Worm (Caenorhabditis elegans) whole organism, L1 larva: Measurements from ENCODE around the gene AH9.3.

Experiments
- C04F5.9 ChIP-seq: sonication (generic microtip); optimal IDR thresholded peaks from 2 replicates; lab custom pipeline; 2016; ENCODE audit warnings: missing genetic modification characterization, missing compliant biosample characterization
- C16A3.4 ChIP-seq: fragments of 150-350 bp; optimal IDR thresholded peaks from 2 replicates; lab custom pipeline; 2014; ENCODE audit warnings: missing biosample characterization, missing genetic modification characterization
- Y116A8C.19 ChIP-seq: sonication (generic microtip); optimal IDR thresholded peaks from 2 replicates; lab custom pipeline; 2016; ENCODE audit warnings: missing compliant biosample characterization, missing genetic modification characterization, borderline replicate concordance
- aha-1 ChIP-seq: fragments of 150-350 bp; optimal IDR thresholded peaks from 2 replicates; lab custom pipeline; 2014; ENCODE audit warnings: missing biosample characterization, missing genetic modification characterization
- blmp-1 ChIP-seq: fragments of 150-350 bp; optimal IDR thresholded peaks from 2 replicates; lab custom pipeline; 2014; ENCODE audit warnings: missing biosample characterization, missing genetic modification characterization
- ceh-82 ChIP-seq, 3 experiments: fragments of 150-350 bp in 1 of 3; sonication (generic microtip) in 2 of 3; optimal IDR thresholded peaks; 2 replicates each; lab custom pipeline; 2014 to 2017; ENCODE audit warnings: missing biosample characterization in 3 of 3, missing genetic modification characterization in 3 of 3
- ceh-88 ChIP-seq: fragments of 200-800 bp; sonication (Bioruptor generic); IDR thresholded peaks from 2 replicates; pipeline ENCODE4 v1.3.6; 2022; ENCODE audit warnings: missing genetic modification characterization, missing compliant biosample characterization
- dpl-1 ChIP-seq, 3 experiments: fragments of 150-350 bp in 2 of 3; sonication (generic microtip) in 1 of 3; optimal IDR thresholded peaks; 2 replicates each; lab custom pipeline; 2014 to 2017; ENCODE audit warnings: missing biosample characterization in 3 of 3, missing genetic modification characterization in 3 of 3, missing genetic modification reagents in 3 of 3
- dsc-1 ChIP-seq: sonication (generic microtip); optimal IDR thresholded peaks from 2 replicates; lab custom pipeline; 2016; ENCODE audit warnings: mild to moderate bottlenecking, missing genetic modification characterization, missing compliant biosample characterization
- efl-1 ChIP-seq, 4 experiments: fragments of 150-350 bp; optimal IDR thresholded peaks in 3 of 4; peaks in 1 of 4; 1 replicate in 1 of 4; 2 replicates in 3 of 4; lab custom pipeline; 2014; ENCODE audit warnings: missing biosample characterization in 2 of 4, missing genetic modification characterization in 2 of 4, missing genetic modification reagents in 2 of 4
- efl-3 ChIP-seq: fragments of 200-800 bp; sonication (Bioruptor generic); optimal IDR thresholded peaks from 2 replicates; lab custom pipeline; 2018; ENCODE audit warnings: mild to moderate bottlenecking, missing genetic modification characterization, missing compliant biosample characterization
- egl-13 ChIP-seq: sonication (generic microtip); optimal IDR thresholded peaks from 2 replicates; lab custom pipeline; 2016; ENCODE audit warnings: missing genotype, missing genetic modification reagents, missing genetic modification characterization, missing compliant biosample characterization
- egl-27 ChIP-seq, 2 experiments: fragments of 150-350 bp in 1 of 2; sonication (generic microtip); optimal IDR thresholded peaks; 3 replicates each; lab custom pipeline; 2017 to 2018; ENCODE audit warnings: missing biosample characterization in 2 of 2, missing genetic modification characterization in 2 of 2, missing genetic modification reagents in 2 of 2
- elt-2 ChIP-seq: sonication (generic microtip); optimal IDR thresholded peaks from 2 replicates; lab custom pipeline; 2016; ENCODE audit warnings: missing genetic modification characterization, mild to moderate bottlenecking, inconsistent platforms, missing compliant biosample characterization, missing genetic modification reagents
- ets-5 ChIP-seq: fragments of 200-800 bp; sonication (Bioruptor generic); IDR thresholded peaks from 2 replicates; pipeline ENCODE4 v1.3.6; 2022; ENCODE audit warnings: missing genetic modification characterization, missing compliant biosample characterization
- fkh-4 ChIP-seq: sonication (generic microtip); optimal IDR thresholded peaks from 2 replicates; lab custom pipeline; 2016; ENCODE audit warnings: missing compliant biosample characterization, missing genetic modification characterization, borderline replicate concordance
- fkh-8 ChIP-seq: sonication (generic microtip); optimal IDR thresholded peaks from 2 replicates; lab custom pipeline; 2016; ENCODE audit warnings: mild to moderate bottlenecking, missing genetic modification characterization, missing compliant biosample characterization
- grh-1 ChIP-seq: fragments of 200-800 bp; sonication (Bioruptor generic); IDR thresholded peaks from 2 replicates; pipeline ENCODE4 v1.3.6; 2022; ENCODE audit warnings: missing genetic modification reagents, missing genetic modification characterization, missing compliant biosample characterization
- hlh-4 ChIP-seq: sonication (generic microtip); optimal IDR thresholded peaks from 2 replicates; lab custom pipeline; 2016; ENCODE audit warnings: mild to moderate bottlenecking, missing genetic modification characterization, missing compliant biosample characterization
- hpl-2 ChIP-seq: fragments of 150-350 bp; optimal IDR thresholded peaks from 2 replicates; lab custom pipeline; 2014; ENCODE audit warnings: missing biosample characterization, missing genetic modification reagents, missing genetic modification characterization
- irx-1 ChIP-seq: sonication (generic microtip); optimal IDR thresholded peaks from 2 replicates; lab custom pipeline; 2016; ENCODE audit warnings: missing genetic modification characterization, missing compliant biosample characterization
- isw-1 ChIP-seq: fragments of 200-800 bp; sonication (Bioruptor generic); IDR thresholded peaks from 2 replicates; pipeline ENCODE4 v1.3.6; 2022; ENCODE audit warnings: missing genetic modification characterization, missing compliant biosample characterization
- jun-1 ChIP-seq: fragments of 150-350 bp; optimal IDR thresholded peaks from 2 replicates; lab custom pipeline; 2014; ENCODE audit warnings: missing biosample characterization, missing genetic modification reagents, missing genetic modification characterization
- lin-13 ChIP-seq: fragments of 150-350 bp; optimal IDR thresholded peaks from 2 replicates; lab custom pipeline; 2014; ENCODE audit warnings: missing biosample characterization, missing genetic modification reagents, missing genetic modification characterization
- lin-14 ChIP-seq: fragments of 200-800 bp; sonication (Bioruptor generic); optimal IDR thresholded peaks from 2 replicates; lab custom pipeline; 2018; ENCODE audit warnings: mild to moderate bottlenecking, missing genetic modification characterization, moderate library complexity, missing compliant biosample characterization
- lin-35 ChIP-seq, 2 experiments: fragments of 150-350 bp; optimal IDR thresholded peaks; 2 replicates each; lab custom pipeline; 2014; ENCODE audit warnings: missing biosample characterization in 2 of 2, missing genetic modification characterization in 2 of 2, missing genetic modification reagents in 2 of 2
- lir-3 ChIP-seq: sonication (generic microtip); optimal IDR thresholded peaks from 2 replicates; lab custom pipeline; 2016; ENCODE audit warnings: mild to moderate bottlenecking, missing genetic modification characterization, moderate library complexity, missing compliant biosample characterization; ENCODE audit not compliant: poor library complexity
- lsy-2 ChIP-seq, 2 experiments: fragments of 150-350 bp; optimal IDR thresholded peaks; 2 replicates each; lab custom pipeline; 2014; ENCODE audit warnings: missing biosample characterization in 2 of 2, missing genetic modification characterization in 2 of 2
- mdl-1 ChIP-seq, 2 experiments: fragments of 150-350 bp; optimal IDR thresholded peaks; 2 replicates each; lab custom pipeline; 2014 to 2017; ENCODE audit warnings: missing biosample characterization in 2 of 2, missing genetic modification characterization in 2 of 2, inconsistent platforms in 1 of 2
- nhr-237 ChIP-seq: fragments of 150-350 bp; optimal IDR thresholded peaks from 2 replicates; lab custom pipeline; 2014; ENCODE audit warnings: missing biosample characterization, missing genetic modification characterization
- nhr-28 ChIP-seq: fragments of 150-350 bp; optimal IDR thresholded peaks from 2 replicates; lab custom pipeline; 2014; ENCODE audit warnings: missing biosample characterization, missing genetic modification characterization
- nhr-47 ChIP-seq: sonication (generic microtip); optimal IDR thresholded peaks from 2 replicates; lab custom pipeline; 2016; ENCODE audit warnings: mild to moderate bottlenecking, missing genetic modification characterization, moderate library complexity, missing compliant biosample characterization
- nhr-71 ChIP-seq: sonication (generic microtip); optimal IDR thresholded peaks from 2 replicates; lab custom pipeline; 2016; ENCODE audit warnings: mild to moderate bottlenecking, missing genetic modification characterization, moderate library complexity, missing compliant biosample characterization
- nhr-76 ChIP-seq: sonication (generic microtip); optimal IDR thresholded peaks from 2 replicates; lab custom pipeline; 2017; ENCODE audit warnings: missing biosample characterization, missing genetic modification characterization
- nhr-84 ChIP-seq: sonication (generic microtip); optimal IDR thresholded peaks from 2 replicates; lab custom pipeline; 2017; ENCODE audit warnings: missing biosample characterization, missing genetic modification characterization
- pag-3 ChIP-seq: sonication (generic microtip); optimal IDR thresholded peaks from 2 replicates; lab custom pipeline; 2017; ENCODE audit warnings: missing genetic modification characterization, mild to moderate bottlenecking, missing compliant biosample characterization, antibody characterized with exemption, borderline replicate concordance; ENCODE audit not compliant: insufficient read depth
- pqm-1 ChIP-seq: sonication (generic microtip); optimal IDR thresholded peaks from 3 replicates; lab custom pipeline; 2017; ENCODE audit warnings: missing biosample characterization, missing genetic modification characterization
- rnt-1 ChIP-seq: sonication (generic microtip); optimal IDR thresholded peaks from 2 replicates; lab custom pipeline; 2016; ENCODE audit warnings: mild to moderate bottlenecking, missing genetic modification characterization, moderate library complexity, missing compliant biosample characterization
- skn-1 ChIP-seq: fragments of 150-350 bp; optimal IDR thresholded peaks from 2 replicates; lab custom pipeline; 2014; ENCODE audit warnings: missing biosample characterization, missing genetic modification characterization
- snu-23 ChIP-seq: sonication (generic microtip); optimal IDR thresholded peaks from 2 replicates; lab custom pipeline; 2016; ENCODE audit warnings: missing genetic modification characterization, missing compliant biosample characterization
- sox-4 ChIP-seq: sonication (generic microtip); optimal IDR thresholded peaks from 2 replicates; lab custom pipeline; 2016; ENCODE audit warnings: missing genetic modification characterization, missing compliant biosample characterization
- swsn-7 ChIP-seq: sonication (generic microtip); optimal IDR thresholded peaks from 2 replicates; lab custom pipeline; 2016; ENCODE audit warnings: missing genetic modification characterization, missing compliant biosample characterization
- tbx-2 ChIP-seq: sonication (generic microtip); optimal IDR thresholded peaks from 2 replicates; lab custom pipeline; 2016; ENCODE audit warnings: missing genetic modification characterization, missing compliant biosample characterization
- tlp-1 ChIP-seq: fragments of 150-350 bp; optimal IDR thresholded peaks from 2 replicates; lab custom pipeline; 2014; ENCODE audit warnings: missing biosample characterization, missing genetic modification characterization
- unc-62 ChIP-seq: fragments of 150-350 bp; optimal IDR thresholded peaks from 2 replicates; lab custom pipeline; 2014; ENCODE audit warnings: missing biosample characterization, missing genetic modification reagents, missing genetic modification characterization
- unc-98 ChIP-seq: fragments of 200-800 bp; sonication (Bioruptor generic); IDR thresholded peaks from 2 replicates; pipeline ENCODE4 v1.3.6; 2022; ENCODE audit warnings: missing genetic modification characterization, missing compliant biosample characterization
- vab-15 ChIP-seq: sonication (generic microtip); optimal IDR thresholded peaks from 2 replicates; lab custom pipeline; 2017; ENCODE audit warnings: missing genotype, mild to moderate bottlenecking, missing genetic modification characterization, missing compliant biosample characterization
- xbp-1 ChIP-seq: sonication (generic microtip); optimal IDR thresholded peaks from 2 replicates; lab custom pipeline; 2016; ENCODE audit warnings: missing genetic modification characterization, missing compliant biosample characterization
- zag-1 ChIP-seq: fragments of 150-350 bp; optimal IDR thresholded peaks from 2 replicates; lab custom pipeline; 2014; ENCODE audit warnings: missing biosample characterization, missing genetic modification characterization
- zip-4 ChIP-seq: fragments of 200-800 bp; sonication (Bioruptor generic); optimal IDR thresholded peaks from 2 replicates; lab custom pipeline; 2018; ENCODE audit warnings: mild to moderate bottlenecking, missing genetic modification characterization, moderate library complexity, missing compliant biosample characterization
- ztf-11 ChIP-seq, 2 experiments: sonication (generic microtip); optimal IDR thresholded peaks; 2 replicates each; lab custom pipeline; 2016 to 2017; ENCODE audit warnings: missing genetic modification characterization in 2 of 2, missing biosample characterization in 1 of 2, missing compliant biosample characterization in 1 of 2

AH9.3 gene

ce11 chrX:2226875-2227355 is 34.0 kb downstream of the AH9.3 start (continued):
- TF ChIP-seq efl-1 (optimal IDR thresholded peaks at IDR 0.05; lab: Kevin White, UChicago): peak; percentile 14 to 41
- TF ChIP-seq efl-1 (GFP tag; optimal IDR thresholded peaks at IDR 0.05 in 1 of 2; lab: Kevin White, UChicago): peak in 1 of 2 experiments; percentile 94
- TF ChIP-seq ceh-82 (tag; optimal IDR thresholded peaks at IDR 0.05; lab: Kevin White, UChicago): peak; percentile 26 to 75 (median 61)
- peak; percentile 83 for TF ChIP-seq nhr-47 (tag; lab: Kevin White, UChicago)
- TF ChIP-seq hlh-4 (tag; lab: Kevin White, UChicago): no peak
- no peak for TF ChIP-seq elt-2 (tag; lab: Kevin White, UChicago)
- 0 out of 2 replicates have a peak, but pooled peaks have one; percentile 28 for TF ChIP-seq unc-98 (GFP tag; lab: Robert Waterston, UW)
- TF ChIP-seq skn-1 (tag; lab: Kevin White, UChicago): peak; percentile 79
- peak in 1 of 2 experiments; percentile 46 for TF ChIP-seq egl-27 (tag; optimal IDR thresholded peaks at IDR 0.05; lab: Kevin White, UChicago)
- TF ChIP-seq jun-1 (tag; lab: Kevin White, UChicago): peak; percentile 79
- TF ChIP-seq unc-62 (GFP tag; lab: Kevin White, UChicago): no peak
- peak; percentile 7 for TF ChIP-seq fkh-4 (tag; lab: Kevin White, UChicago)
- TF ChIP-seq sox-4 (tag; lab: Kevin White, UChicago): peak; percentile 0
- peak; percentile 61 for TF ChIP-seq lin-13 (GFP tag; lab: Kevin White, UChicago)
- peak; percentile 46 for TF ChIP-seq irx-1 (tag; lab: Kevin White, UChicago)
- peak; percentile 61; the same call in 1 of the 2 replicates for TF ChIP-seq ceh-88 (GFP tag; lab: Robert Waterston, UW)
- TF ChIP-seq xbp-1: peak; percentile 60
- TF ChIP-seq vab-15 (tag; lab: Kevin White, UChicago): no peak
- TF ChIP-seq C16A3.4 (tag; lab: Kevin White, UChicago): peak; percentile 65
- TF ChIP-seq grh-1 (GFP tag; lab: Robert Waterston, UW): no peak
- no peak for TF ChIP-seq Y116A8C.19 (tag; lab: Kevin White, UChicago)
- no peak for TF ChIP-seq ztf-11 (tag; optimal IDR thresholded peaks at IDR 0.05; lab: Kevin White, UChicago)
- TF ChIP-seq lir-3 (tag; lab: Kevin White, UChicago): no peak
- no peak for TF ChIP-seq hpl-2 (GFP tag; lab: Kevin White, UChicago)
- TF ChIP-seq dsc-1 (tag; lab: Kevin White, UChicago): peak; percentile 77
- TF ChIP-seq aha-1 (tag; lab: Kevin White, UChicago): no peak
- peak; percentile 35 to 67 for TF ChIP-seq lin-35 (GFP tag; optimal IDR thresholded peaks at IDR 0.05; lab: Kevin White, UChicago)
- no peak for TF ChIP-seq tlp-1 (tag; lab: Kevin White, UChicago)
- TF ChIP-seq dpl-1 (GFP tag; optimal IDR thresholded peaks at IDR 0.05; lab: Kevin White, UChicago): peak in 1 of 3 experiments; percentile 34
- no peak; the same call in 1 of the 2 replicates for TF ChIP-seq isw-1 (GFP tag; lab: Robert Waterston, UW)
- peak; percentile 77 for TF ChIP-seq nhr-71 (tag; lab: Kevin White, UChicago)
- TF ChIP-seq C04F5.9: peak; percentile 24
- TF ChIP-seq zag-1 (tag; lab: Kevin White, UChicago): no peak
- no peak for TF ChIP-seq efl-3
- peak; percentile 67 for TF ChIP-seq rnt-1 (tag; lab: Kevin White, UChicago)
- TF ChIP-seq blmp-1: peak; percentile 17
- TF ChIP-seq nhr-76 (tag; lab: Kevin White, UChicago): no peak
- TF ChIP-seq tbx-2 (tag; lab: Kevin White, UChicago): peak; percentile 59
- no peak for TF ChIP-seq pqm-1 (tag; lab: Kevin White, UChicago)
- peak; percentile 55 for TF ChIP-seq swsn-7 (tag; lab: Kevin White, UChicago)
- peak; percentile 69 for TF ChIP-seq fkh-8 (tag; lab: Kevin White, UChicago)
- TF ChIP-seq snu-23 (GFP tag; lab: Kevin White, UChicago): peak; percentile 82
- TF ChIP-seq nhr-84 (tag; lab: Kevin White, UChicago): no peak
- TF ChIP-seq lin-14 (GFP tag; lab: Kevin White, UChicago): peak; percentile 71
- TF ChIP-seq lsy-2 (tag; optimal IDR thresholded peaks at IDR 0.05; lab: Kevin White, UChicago): peak; percentile 58 to 78
- TF ChIP-seq egl-13 (tag; lab: Kevin White, UChicago): peak; percentile 36
- TF ChIP-seq mdl-1 (tag; optimal IDR thresholded peaks at IDR 0.05; lab: Kevin White, UChicago): peak in 1 of 2 experiments; percentile 69
- no peak for TF ChIP-seq nhr-28 (tag; lab: Kevin White, UChicago)
- TF ChIP-seq nhr-237 (tag; lab: Kevin White, UChicago): peak; percentile 23
- TF ChIP-seq zip-4: peak; percentile 43
- TF ChIP-seq ets-5 (GFP tag; lab: Robert Waterston, UW): no peak
- peak; percentile 48 for TF ChIP-seq pag-3
